Worm (Caenorhabditis elegans) whole organism, L1 larva: ENCODE results near the gene decr-1.2.

Experiments used
- C04F5.9 ChIP-seq: sonication (generic microtip); optimal IDR thresholded peaks from 2 replicates; lab custom pipeline; 2016; ENCODE audit warnings: missing genetic modification characterization, missing compliant biosample characterization
- C16A3.4 ChIP-seq: fragments of 150-350 bp; optimal IDR thresholded peaks from 2 replicates; lab custom pipeline; 2014; ENCODE audit warnings: missing biosample characterization, missing genetic modification characterization
- C34B4.2 ChIP-seq: sonication (generic microtip); optimal IDR thresholded peaks from 2 replicates; lab custom pipeline; 2017; ENCODE audit warnings: mild to moderate bottlenecking, missing genetic modification characterization, missing compliant biosample characterization
- Y116A8C.19 ChIP-seq: sonication (generic microtip); optimal IDR thresholded peaks from 2 replicates; lab custom pipeline; 2016; ENCODE audit warnings: missing compliant biosample characterization, missing genetic modification characterization, borderline replicate concordance
- aha-1 ChIP-seq: fragments of 150-350 bp; optimal IDR thresholded peaks from 2 replicates; lab custom pipeline; 2014; ENCODE audit warnings: missing biosample characterization, missing genetic modification characterization
- alr-1 ChIP-seq: fragments of 200-800 bp; sonication (Bioruptor generic); optimal IDR thresholded peaks from 2 replicates; lab custom pipeline; 2018; ENCODE audit warnings: borderline replicate concordance, mild to moderate bottlenecking, missing genetic modification characterization, missing compliant biosample characterization
- blmp-1 ChIP-seq: fragments of 150-350 bp; optimal IDR thresholded peaks from 2 replicates; lab custom pipeline; 2014; ENCODE audit warnings: missing biosample characterization, missing genetic modification characterization
- ceh-63 ChIP-seq: fragments of 200-800 bp; sonication (Bioruptor generic); optimal IDR thresholded peaks from 2 replicates; lab custom pipeline; 2018; ENCODE audit warnings: mild to moderate bottlenecking, missing genetic modification characterization, missing compliant biosample characterization
- ceh-82 ChIP-seq, 3 experiments: fragments of 150-350 bp in 1 of 3; sonication (generic microtip) in 2 of 3; optimal IDR thresholded peaks; 2 replicates each; lab custom pipeline; 2014 to 2017; ENCODE audit warnings: missing biosample characterization in 3 of 3, missing genetic modification characterization in 3 of 3
- ceh-88 ChIP-seq: fragments of 200-800 bp; sonication (Bioruptor generic); IDR thresholded peaks from 2 replicates; pipeline ENCODE4 v1.3.6; 2022; ENCODE audit warnings: missing genetic modification characterization, missing compliant biosample characterization
- dpl-1 ChIP-seq, 3 experiments: fragments of 150-350 bp in 2 of 3; sonication (generic microtip) in 1 of 3; optimal IDR thresholded peaks; 2 replicates each; lab custom pipeline; 2014 to 2017; ENCODE audit warnings: missing biosample characterization in 3 of 3, missing genetic modification characterization in 3 of 3, missing genetic modification reagents in 3 of 3
- dsc-1 ChIP-seq: sonication (generic microtip); optimal IDR thresholded peaks from 2 replicates; lab custom pipeline; 2016; ENCODE audit warnings: mild to moderate bottlenecking, missing genetic modification characterization, missing compliant biosample characterization
- efl-1 ChIP-seq, 4 experiments: fragments of 150-350 bp; optimal IDR thresholded peaks in 3 of 4; peaks in 1 of 4; 1 replicate in 1 of 4; 2 replicates in 3 of 4; lab custom pipeline; 2014; ENCODE audit warnings: missing biosample characterization in 2 of 4, missing genetic modification characterization in 2 of 4, missing genetic modification reagents in 2 of 4
- efl-3 ChIP-seq: fragments of 200-800 bp; sonication (Bioruptor generic); optimal IDR thresholded peaks from 2 replicates; lab custom pipeline; 2018; ENCODE audit warnings: mild to moderate bottlenecking, missing genetic modification characterization, missing compliant biosample characterization
- egl-27 ChIP-seq, 2 experiments: fragments of 150-350 bp in 1 of 2; sonication (generic microtip); optimal IDR thresholded peaks; 3 replicates each; lab custom pipeline; 2017 to 2018; ENCODE audit warnings: missing biosample characterization in 2 of 2, missing genetic modification characterization in 2 of 2, missing genetic modification reagents in 2 of 2
- elt-3 ChIP-seq, 6 experiments: fragments of 150-350 bp in 1 of 6; sonication (generic microtip); optimal IDR thresholded peaks; 2 replicates each; lab custom pipeline; 2017 to 2018; ENCODE audit warnings: missing biosample characterization in 6 of 6, missing genetic modification characterization in 6 of 6, inconsistent platforms in 1 of 6
- fkh-8 ChIP-seq: sonication (generic microtip); optimal IDR thresholded peaks from 2 replicates; lab custom pipeline; 2016; ENCODE audit warnings: mild to moderate bottlenecking, missing genetic modification characterization, missing compliant biosample characterization
- irx-1 ChIP-seq: sonication (generic microtip); optimal IDR thresholded peaks from 2 replicates; lab custom pipeline; 2016; ENCODE audit warnings: missing genetic modification characterization, missing compliant biosample characterization
- lin-13 ChIP-seq: fragments of 150-350 bp; optimal IDR thresholded peaks from 2 replicates; lab custom pipeline; 2014; ENCODE audit warnings: missing biosample characterization, missing genetic modification reagents, missing genetic modification characterization
- lin-14 ChIP-seq: fragments of 200-800 bp; sonication (Bioruptor generic); optimal IDR thresholded peaks from 2 replicates; lab custom pipeline; 2018; ENCODE audit warnings: mild to moderate bottlenecking, missing genetic modification characterization, moderate library complexity, missing compliant biosample characterization
- lin-15B ChIP-seq: fragments of 150-350 bp; sonication (generic microtip); optimal IDR thresholded peaks from 3 replicates; lab custom pipeline; 2014; ENCODE audit warnings: missing biosample characterization, missing genetic modification characterization
- lin-35 ChIP-seq, 2 experiments: fragments of 150-350 bp; optimal IDR thresholded peaks; 2 replicates each; lab custom pipeline; 2014; ENCODE audit warnings: missing biosample characterization in 2 of 2, missing genetic modification characterization in 2 of 2, missing genetic modification reagents in 2 of 2
- lin-39 ChIP-seq: fragments of 150-350 bp; optimal IDR thresholded peaks from 2 replicates; lab custom pipeline; 2014; ENCODE audit warnings: missing biosample characterization, missing genetic modification reagents, missing genetic modification characterization
- mdl-1 ChIP-seq, 2 experiments: fragments of 150-350 bp; optimal IDR thresholded peaks; 2 replicates each; lab custom pipeline; 2014 to 2017; ENCODE audit warnings: missing biosample characterization in 2 of 2, missing genetic modification characterization in 2 of 2, inconsistent platforms in 1 of 2
- mef-2 ChIP-seq: fragments of 150-350 bp; optimal IDR thresholded peaks from 2 replicates; lab custom pipeline; 2014; ENCODE audit warnings: missing biosample characterization, missing genetic modification characterization
- mep-1 ChIP-seq: fragments of 150-350 bp; optimal IDR thresholded peaks from 2 replicates; lab custom pipeline; 2014; ENCODE audit warnings: missing biosample characterization, missing genetic modification characterization
- nhr-11 ChIP-seq: fragments of 150-350 bp; optimal IDR thresholded peaks from 2 replicates; lab custom pipeline; 2014; ENCODE audit warnings: missing biosample characterization, missing genetic modification characterization
- nhr-19 ChIP-seq: fragments of 200-800 bp; sonication (Bioruptor generic); conservative IDR thresholded peaks from 2 replicates; pipeline ENCODE4 v1.3.6; 2022; ENCODE audit warnings: missing genetic modification characterization, missing compliant biosample characterization
- nhr-20 ChIP-seq: sonication (generic microtip); optimal IDR thresholded peaks from 2 replicates; lab custom pipeline; 2016; ENCODE audit warnings: mild to moderate bottlenecking, missing genetic modification characterization, missing compliant biosample characterization
- nhr-237 ChIP-seq: fragments of 150-350 bp; optimal IDR thresholded peaks from 2 replicates; lab custom pipeline; 2014; ENCODE audit warnings: missing biosample characterization, missing genetic modification characterization
- nhr-71 ChIP-seq: sonication (generic microtip); optimal IDR thresholded peaks from 2 replicates; lab custom pipeline; 2016; ENCODE audit warnings: mild to moderate bottlenecking, missing genetic modification characterization, moderate library complexity, missing compliant biosample characterization
- nhr-76 ChIP-seq: sonication (generic microtip); optimal IDR thresholded peaks from 2 replicates; lab custom pipeline; 2017; ENCODE audit warnings: missing biosample characterization, missing genetic modification characterization
- nhr-77 ChIP-seq: fragments of 150-350 bp; optimal IDR thresholded peaks from 2 replicates; lab custom pipeline; 2014; ENCODE audit warnings: missing biosample characterization, missing genetic modification characterization
- nhr-85 ChIP-seq: sonication (generic microtip); peaks from one replicate; lab custom pipeline; 2016; ENCODE audit warnings: missing genetic modification characterization, inconsistent platforms, missing compliant biosample characterization
- pqm-1 ChIP-seq: sonication (generic microtip); optimal IDR thresholded peaks from 3 replicates; lab custom pipeline; 2017; ENCODE audit warnings: missing biosample characterization, missing genetic modification characterization
- snpc-4 ChIP-seq: fragments of 150-350 bp; optimal IDR thresholded peaks from 2 replicates; lab custom pipeline; 2014; ENCODE audit warnings: missing biosample characterization, missing genetic modification characterization
- sptf-1 ChIP-seq: fragments of 150-350 bp; optimal IDR thresholded peaks from 2 replicates; lab custom pipeline; 2014; ENCODE audit warnings: missing biosample characterization, missing genetic modification characterization
- sup-37 ChIP-seq: fragments of 200-800 bp; sonication (Bioruptor generic); optimal IDR thresholded peaks from 2 replicates; lab custom pipeline; 2018; ENCODE audit warnings: mild to moderate bottlenecking, missing genetic modification characterization, missing compliant biosample characterization
- tbx-2 ChIP-seq: sonication (generic microtip); optimal IDR thresholded peaks from 2 replicates; lab custom pipeline; 2016; ENCODE audit warnings: missing genetic modification characterization, missing compliant biosample characterization
- unc-86 ChIP-seq: sonication (generic microtip); optimal IDR thresholded peaks from 2 replicates; lab custom pipeline; 2016; ENCODE audit warnings: missing genetic modification characterization, missing compliant biosample characterization
- unc-98 ChIP-seq: fragments of 200-800 bp; sonication (Bioruptor generic); IDR thresholded peaks from 2 replicates; pipeline ENCODE4 v1.3.6; 2022; ENCODE audit warnings: missing genetic modification characterization, missing compliant biosample characterization
- vab-15 ChIP-seq: sonication (generic microtip); optimal IDR thresholded peaks from 2 replicates; lab custom pipeline; 2017; ENCODE audit warnings: missing genotype, mild to moderate bottlenecking, missing genetic modification characterization, missing compliant biosample characterization
- xbp-1 ChIP-seq: sonication (generic microtip); optimal IDR thresholded peaks from 2 replicates; lab custom pipeline; 2016; ENCODE audit warnings: missing genetic modification characterization, missing compliant biosample characterization
- ztf-4 ChIP-seq: fragments of 150-350 bp; optimal IDR thresholded peaks from 2 replicates; lab custom pipeline; 2014; ENCODE audit warnings: missing biosample characterization, missing genetic modification characterization

decr-1.2 gene

ce11 chrII:8577509-8578099 is 32.2 kb downstream of the decr-1.2 start, which contains the start of gene F54C9.9 (continued):
- TF ChIP-seq elt-3 (tag; optimal IDR thresholded peaks at IDR 0.05; lab: Kevin White, UChicago) (no peak), alr-1 (tag; lab: Kevin White, UChicago) (no peak), nhr-76 (tag; lab: Kevin White, UChicago) (no peak), lin-39 (tag; lab: Kevin White, UChicago) (no peak), dpl-1 (GFP tag; optimal IDR thresholded peaks at IDR 0.05; lab: Kevin White, UChicago) (peak; percentile 21 to 44 (median 26)), C34B4.2 (no peak), lin-14 (peak; percentile 30), lin-35 (GFP tag; optimal IDR thresholded peaks at IDR 0.05; lab: Kevin White, UChicago) (peak; percentile 5 to 64), aha-1 (tag; lab: Kevin White, UChicago) (no peak), nhr-71 (peak; percentile 7), nhr-19 (no peak), nhr-11 (tag; lab: Kevin White, UChicago) (no peak), C04F5.9 (tag; lab: Kevin White, UChicago) (no peak), blmp-1 (tag; lab: Kevin White, UChicago) (peak; percentile 49), unc-86 (no peak), Y116A8C.19 (tag; lab: Kevin White, UChicago) (no peak), mef-2 (tag; lab: Kevin White, UChicago) (no peak), lin-13 (GFP tag; lab: Kevin White, UChicago) (no peak), sptf-1 (tag; lab: Kevin White, UChicago) (no peak), efl-1 (optimal IDR thresholded peaks at IDR 0.05; lab: Kevin White, UChicago) (peak; percentile 7 to 32), efl-1 (GFP tag; optimal IDR thresholded peaks at IDR 0.05 in 1 of 2; lab: Kevin White, UChicago) (peak; percentile 29 to 87), ceh-63 (GFP tag; lab: Kevin White, UChicago) (no peak), ceh-88 (GFP tag; lab: Robert Waterston, UW) (no peak), egl-27 (tag; optimal IDR thresholded peaks at IDR 0.05; lab: Kevin White, UChicago) (no peak)

ce11 chrII:8581700-8582099 is 36.3 kb downstream of the decr-1.2 start, which contains the start of gene arl-1:
TSS of gene arl-1 (plus strand) at chrII:8582000.
- no peak for TF ChIP-seq mep-1
- TF ChIP-seq fkh-8 (tag; lab: Kevin White, UChicago) = no peak
- TF ChIP-seq pqm-1 (tag; lab: Kevin White, UChicago) = no peak
- TF ChIP-seq nhr-11 (tag; lab: Kevin White, UChicago) = no peak
- no peak for TF ChIP-seq xbp-1
- TF ChIP-seq nhr-77 (tag; lab: Kevin White, UChicago) = no peak
- TF ChIP-seq nhr-19 = no peak
- TF ChIP-seq unc-98 (GFP tag; lab: Robert Waterston, UW) = no peak
- TF ChIP-seq sup-37 (GFP tag; lab: Kevin White, UChicago) = no peak
- no peak for TF ChIP-seq tbx-2 (tag; lab: Kevin White, UChicago)
- no peak for TF ChIP-seq lin-15B (tag; lab: Kevin White, UChicago)
- TF ChIP-seq nhr-20 = no peak
- TF ChIP-seq mdl-1 (tag; optimal IDR thresholded peaks at IDR 0.05; lab: Kevin White, UChicago) = no peak
- TF ChIP-seq dpl-1 (GFP tag; optimal IDR thresholded peaks at IDR 0.05; lab: Kevin White, UChicago) = no peak
- no peak for TF ChIP-seq irx-1

- TF ChIP-seq sptf-1 (tag; lab: Kevin White, UChicago) (no peak), vab-15 (tag; lab: Kevin White, UChicago) (no peak), nhr-85 (tag; lab: Kevin White, UChicago) (no peak), ztf-4 (tag; lab: Kevin White, UChicago) (no peak), snpc-4 (tag; lab: Kevin White, UChicago) (no peak), ceh-82 (tag; optimal IDR thresholded peaks at IDR 0.05; lab: Kevin White, UChicago) (no peak), dsc-1 (tag; lab: Kevin White, UChicago) (no peak), C16A3.4 (tag; lab: Kevin White, UChicago) (no peak), efl-3 (GFP tag; lab: Kevin White, UChicago) (no peak), lin-13 (GFP tag; lab: Kevin White, UChicago) (no peak), mef-2 (tag; lab: Kevin White, UChicago) (no peak), sup-37 (GFP tag; lab: Kevin White, UChicago) (no peak), blmp-1 (tag; lab: Kevin White, UChicago) (no peak), nhr-237 (no peak)
Measured at ce11 chrII:8583035-8583434, 37.6 kb downstream of the decr-1.2 start.
